Worm (Caenorhabditis elegans) whole organism, L4/young adult: Measurements from ENCODE around the gene C36C9.4.

Source experiments
- dao-5 ChIP-seq: sonication (generic microtip); optimal IDR thresholded peaks from 2 replicates; lab custom pipeline; 2016; ENCODE audit warnings: missing genotype, missing genetic modification characterization, moderate library complexity, missing compliant biosample characterization
- him-1 ChIP-seq: sonication (generic microtip); optimal IDR thresholded peaks from 2 replicates; lab custom pipeline; 2016; ENCODE audit warnings: missing genotype, missing genetic modification reagents, missing genetic modification characterization, missing compliant biosample characterization

DNA sequence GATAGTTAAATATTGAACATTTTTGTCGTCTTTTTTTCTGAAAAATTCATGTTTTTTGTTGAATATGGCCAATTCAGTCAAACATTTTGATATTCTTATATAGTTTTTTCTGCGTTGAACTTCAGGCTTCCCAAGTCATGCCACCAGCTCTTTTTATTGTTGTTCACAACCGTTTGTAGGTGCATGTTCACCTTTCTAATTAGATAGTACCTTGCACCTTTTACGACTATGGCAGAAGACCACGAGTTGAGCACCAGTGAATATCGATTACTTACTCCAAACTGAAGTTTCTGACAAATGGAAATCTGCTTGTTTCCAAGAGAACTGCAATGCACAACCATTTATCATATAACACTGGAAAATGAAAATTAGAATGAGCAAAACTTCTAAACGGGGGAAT is 20.9 kb downstream of the C36C9.4 start:
- TF ChIP-seq him-1 (tag; lab: Kevin White, UChicago) (no peak), dao-5 (tag; lab: Kevin White, UChicago) (no peak)
